Worm (Caenorhabditis elegans) whole organism, L4 larva: Measurements from ENCODE around the gene C33D3.5.

Experiments used
- ZK337.2 ChIP-seq: fragments of 200-800 bp; sonication (Bioruptor generic); IDR thresholded peaks from 2 replicates; pipeline ENCODE4 v1.3.6; 2022; ENCODE audit warnings: missing genetic modification reagents, missing genetic modification characterization, missing compliant biosample characterization
- ceh-20 ChIP-seq: fragments of 200-800 bp; sonication (Bioruptor generic); IDR thresholded peaks from 2 replicates; pipeline ENCODE4 v1.3.6; 2022; ENCODE audit warnings: missing genetic modification reagents, missing genetic modification characterization, missing compliant biosample characterization
- fos-1 ChIP-seq: fragments of 150-350 bp; optimal IDR thresholded peaks from 2 replicates; lab custom pipeline; 2014; ENCODE audit warnings: missing biosample characterization, missing genetic modification characterization
- lin-1 ChIP-seq: fragments of 200-800 bp; sonication (Bioruptor generic); IDR thresholded peaks from 2 replicates; pipeline ENCODE4 v1.3.6; 2022; ENCODE audit warnings: missing genetic modification reagents, missing genetic modification characterization, missing compliant biosample characterization
- nhr-41 ChIP-seq: fragments of 200-800 bp; sonication (Bioruptor generic); IDR thresholded peaks from 2 replicates; pipeline ENCODE4 v1.3.6; 2022; ENCODE audit warnings: missing genetic modification reagents, missing genetic modification characterization, missing compliant biosample characterization

DNA sequence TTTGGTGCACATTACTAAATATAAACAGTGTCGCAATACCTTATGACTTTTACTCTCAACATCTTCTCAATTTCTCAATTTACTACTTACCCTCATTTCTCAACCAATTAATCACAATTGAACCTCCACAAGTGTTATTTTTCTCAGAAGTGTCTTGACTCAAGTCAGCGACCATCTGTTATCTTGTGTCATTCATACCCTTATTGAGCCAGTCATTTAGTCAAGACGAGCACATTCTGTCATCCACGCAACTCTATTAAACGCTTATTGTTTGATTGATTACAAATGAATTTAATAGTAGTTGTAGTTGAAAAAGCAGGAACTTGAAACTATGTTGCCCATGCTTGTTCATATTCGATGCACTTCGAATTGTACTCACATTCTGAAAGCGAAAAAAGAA is 12.2 kb downstream of the C33D3.5 start:
- no peak for TF ChIP-seq lin-1 (GFP tag; lab: Robert Waterston, UW)
- TF ChIP-seq ceh-20: no peak
- TF ChIP-seq ZK337.2: no peak
- TF ChIP-seq nhr-41: no peak
- no peak for TF ChIP-seq fos-1 (tag; lab: Kevin White, UChicago)
